Fruit fly (Drosophila melanogaster) ovary, adult (tissue): ENCODE data around the gene Nup358.
A peak's percentile ranks its signal among the peaks of the same experiment; 100 is the strongest.

Source experiments
- CG17801 ChIP-seq: fragments of 200-800 bp; optimal IDR thresholded peaks from 2 replicates; lab custom pipeline; 2019; ENCODE audit warnings: missing biosample characterization, mild to moderate bottlenecking, missing genetic modification characterization, moderate library complexity; ENCODE audit not compliant: partially characterized antibody

Gene Nup358

dm6 chr3R:25277112-25277511, 28.0 kb downstream of the Nup358 start, which contains the start of gene CG10513:
TSS of gene CG10513 (minus strand) at chr3R:25277212.
- no peak for TF ChIP-seq CG17801 (GFP tag; lab: Kevin White, UChicago)

- no peak for TF ChIP-seq CG17801 (GFP tag; lab: Kevin White, UChicago)
Observed at dm6 chr3R:25279796-25280350, 30.7 kb downstream of the Nup358 start, which contains the start of gene CG10514. TSS of gene CG10514 (minus strand) at chr3R:25279846.

- TF ChIP-seq CG17801 (GFP tag; lab: Kevin White, UChicago), result peak; percentile 29
Observed at dm6 chr3R:25281165-25281564, 32.0 kb downstream of the Nup358 start, which contains the start of gene CG11892. TSS of gene CG11892 (plus strand) at chr3R:25281548.

- TF ChIP-seq CG17801 (GFP tag; lab: Kevin White, UChicago), result no peak
Observed at dm6 chr3R:25283209-25283670, 34.1 kb downstream of the Nup358 start, which contains the start of gene CG31300. TSS of gene CG31300 (plus strand) at chr3R:25283620.

- no peak for TF ChIP-seq CG17801 (GFP tag; lab: Kevin White, UChicago)
Observed at dm6 chr3R:25285173-25285572, 36.0 kb downstream of the Nup358 start, which contains the start of gene CG31104. TSS of gene CG31104 (plus strand) at chr3R:25285473.

dm6 chr3R:25287128-25287527, 38.0 kb downstream of the Nup358 start, which contains the start of gene CG13658:
TSS of gene CG13658 (plus strand) at chr3R:25287474.
- TF ChIP-seq CG17801 (GFP tag; lab: Kevin White, UChicago), result peak; percentile 40

- no peak for TF ChIP-seq CG17801 (GFP tag; lab: Kevin White, UChicago)
Observed at dm6 chr3R:25289589-25289988, 40.4 kb downstream of the Nup358 start, which contains the start of gene CG11893. TSS of gene CG11893 (plus strand) at chr3R:25289889.

dm6 chr3R:25292864-25293284, 43.7 kb downstream of the Nup358 start, which contains the start of gene CG31098:
TSS of gene CG31098 (minus strand) at chr3R:25292977.
- TF ChIP-seq CG17801 (GFP tag; lab: Kevin White, UChicago), result peak; percentile 90

dm6 chr3R:25295320-25296020, 46.3 kb downstream of the Nup358 start, which contains the start of gene CG31102:
TSS of gene CG31102 (minus strand) at chr3R:25295594.
- no peak for TF ChIP-seq CG17801 (GFP tag; lab: Kevin White, UChicago)

- TF ChIP-seq CG17801 (GFP tag; lab: Kevin White, UChicago), result no peak
Observed at dm6 chr3R:25297678-25298077, 48.5 kb downstream of the Nup358 start, which contains the start of gene CG31097. TSS of gene CG31097 (minus strand) at chr3R:25297778.

dm6 chr3R:25299507-25299964, 50.4 kb downstream of the Nup358 start, which contains the start of gene CG31288:
TSS of gene CG31288 (minus strand) at chr3R:25299557.
- no peak for TF ChIP-seq CG17801 (GFP tag; lab: Kevin White, UChicago)

- TF ChIP-seq CG17801 (GFP tag; lab: Kevin White, UChicago), result no peak
Observed at dm6 chr3R:25300575-25300974, 51.4 kb downstream of the Nup358 start, which contains the start of gene CG13659. TSS of gene CG13659 (plus strand) at chr3R:25300891.

- no peak for TF ChIP-seq CG17801 (GFP tag; lab: Kevin White, UChicago)
Observed at dm6 chr3R:25302239-25302638, 53.1 kb downstream of the Nup358 start, which contains the start of gene CG31370. TSS of gene CG31370 (plus strand) at chr3R:25302464.

dm6 chr3R:25303857-25304440, 54.8 kb downstream of the Nup358 start, which contains the start of gene CG31436:
TSS of gene CG31436 (plus strand) at chr3R:25304137.
- peak; percentile 3 for TF ChIP-seq CG17801 (GFP tag; lab: Kevin White, UChicago)
